Worm (Caenorhabditis elegans) whole organism, L1 larva: Measurements from ENCODE around the gene suex-1.

ENCODE experiments used
- C16A3.4 ChIP-seq: fragments of 150-350 bp; optimal IDR thresholded peaks from 2 replicates; lab custom pipeline; 2014; ENCODE audit warnings: missing biosample characterization, missing genetic modification characterization
- F16B12.6 ChIP-seq: fragments of 150-350 bp; optimal IDR thresholded peaks from 2 replicates; lab custom pipeline; 2014; ENCODE audit warnings: missing biosample characterization, missing genetic modification characterization
- aly-2 ChIP-seq: fragments of 150-350 bp; optimal IDR thresholded peaks from 2 replicates; lab custom pipeline; 2014; ENCODE audit warnings: missing biosample characterization, missing genetic modification characterization
- ama-1 ChIP-seq: fragments of 150-350 bp; optimal IDR thresholded peaks from 2 replicates; lab custom pipeline; 2014
- blmp-1 ChIP-seq: fragments of 150-350 bp; optimal IDR thresholded peaks from 2 replicates; lab custom pipeline; 2014; ENCODE audit warnings: missing biosample characterization, missing genetic modification characterization
- ceh-8 ChIP-seq: fragments of 200-800 bp; sonication (Bioruptor generic); optimal IDR thresholded peaks from 2 replicates; lab custom pipeline; 2018; ENCODE audit warnings: mild to moderate bottlenecking, missing genetic modification characterization, moderate library complexity, missing compliant biosample characterization
- ceh-88 ChIP-seq: fragments of 200-800 bp; sonication (Bioruptor generic); IDR thresholded peaks from 2 replicates; pipeline ENCODE4 v1.3.6; 2022; ENCODE audit warnings: missing genetic modification characterization, missing compliant biosample characterization
- ceh-90 ChIP-seq: sonication (generic microtip); optimal IDR thresholded peaks from 2 replicates; lab custom pipeline; 2016; ENCODE audit warnings: missing genetic modification characterization, missing compliant biosample characterization
- dpl-1 ChIP-seq, 3 experiments: fragments of 150-350 bp in 2 of 3; sonication (generic microtip) in 1 of 3; optimal IDR thresholded peaks; 2 replicates each; lab custom pipeline; 2014 to 2017; ENCODE audit warnings: missing biosample characterization in 3 of 3, missing genetic modification characterization in 3 of 3, missing genetic modification reagents in 3 of 3
- dsc-1 ChIP-seq: sonication (generic microtip); optimal IDR thresholded peaks from 2 replicates; lab custom pipeline; 2016; ENCODE audit warnings: mild to moderate bottlenecking, missing genetic modification characterization, missing compliant biosample characterization
- elt-3 ChIP-seq, 6 experiments: fragments of 150-350 bp in 1 of 6; sonication (generic microtip); optimal IDR thresholded peaks; 2 replicates each; lab custom pipeline; 2017 to 2018; ENCODE audit warnings: missing biosample characterization in 6 of 6, missing genetic modification characterization in 6 of 6, inconsistent platforms in 1 of 6
- fkh-4 ChIP-seq: sonication (generic microtip); optimal IDR thresholded peaks from 2 replicates; lab custom pipeline; 2016; ENCODE audit warnings: missing compliant biosample characterization, missing genetic modification characterization, borderline replicate concordance
- fkh-8 ChIP-seq: sonication (generic microtip); optimal IDR thresholded peaks from 2 replicates; lab custom pipeline; 2016; ENCODE audit warnings: mild to moderate bottlenecking, missing genetic modification characterization, missing compliant biosample characterization
- fos-1 ChIP-seq: fragments of 150-350 bp; optimal IDR thresholded peaks from 2 replicates; lab custom pipeline; 2014; ENCODE audit warnings: missing biosample characterization, missing genetic modification characterization
- hlh-17 ChIP-seq: fragments of 200-800 bp; sonication (Bioruptor generic); optimal IDR thresholded peaks from 2 replicates; lab custom pipeline; 2018; ENCODE audit warnings: missing genetic modification characterization, mild to moderate bottlenecking, missing compliant biosample characterization, moderate library complexity, borderline replicate concordance
- hlh-4 ChIP-seq: sonication (generic microtip); optimal IDR thresholded peaks from 2 replicates; lab custom pipeline; 2016; ENCODE audit warnings: mild to moderate bottlenecking, missing genetic modification characterization, missing compliant biosample characterization
- hpl-2 ChIP-seq: fragments of 150-350 bp; optimal IDR thresholded peaks from 2 replicates; lab custom pipeline; 2014; ENCODE audit warnings: missing biosample characterization, missing genetic modification reagents, missing genetic modification characterization
- irx-1 ChIP-seq: sonication (generic microtip); optimal IDR thresholded peaks from 2 replicates; lab custom pipeline; 2016; ENCODE audit warnings: missing genetic modification characterization, missing compliant biosample characterization
- lin-14 ChIP-seq: fragments of 200-800 bp; sonication (Bioruptor generic); optimal IDR thresholded peaks from 2 replicates; lab custom pipeline; 2018; ENCODE audit warnings: mild to moderate bottlenecking, missing genetic modification characterization, moderate library complexity, missing compliant biosample characterization
- lin-15B ChIP-seq: fragments of 150-350 bp; sonication (generic microtip); optimal IDR thresholded peaks from 3 replicates; lab custom pipeline; 2014; ENCODE audit warnings: missing biosample characterization, missing genetic modification characterization
- mef-2 ChIP-seq: fragments of 150-350 bp; optimal IDR thresholded peaks from 2 replicates; lab custom pipeline; 2014; ENCODE audit warnings: missing biosample characterization, missing genetic modification characterization
- nhr-12 ChIP-seq: sonication (generic microtip); optimal IDR thresholded peaks from 2 replicates; lab custom pipeline; 2017; ENCODE audit warnings: missing biosample characterization, missing genetic modification characterization
- nhr-20 ChIP-seq: sonication (generic microtip); optimal IDR thresholded peaks from 2 replicates; lab custom pipeline; 2016; ENCODE audit warnings: mild to moderate bottlenecking, missing genetic modification characterization, missing compliant biosample characterization
- nhr-237 ChIP-seq: fragments of 150-350 bp; optimal IDR thresholded peaks from 2 replicates; lab custom pipeline; 2014; ENCODE audit warnings: missing biosample characterization, missing genetic modification characterization
- nhr-47 ChIP-seq: sonication (generic microtip); optimal IDR thresholded peaks from 2 replicates; lab custom pipeline; 2016; ENCODE audit warnings: mild to moderate bottlenecking, missing genetic modification characterization, moderate library complexity, missing compliant biosample characterization
- nhr-71 ChIP-seq: sonication (generic microtip); optimal IDR thresholded peaks from 2 replicates; lab custom pipeline; 2016; ENCODE audit warnings: mild to moderate bottlenecking, missing genetic modification characterization, moderate library complexity, missing compliant biosample characterization
- nhr-76 ChIP-seq: sonication (generic microtip); optimal IDR thresholded peaks from 2 replicates; lab custom pipeline; 2017; ENCODE audit warnings: missing biosample characterization, missing genetic modification characterization
- nhr-85 ChIP-seq: sonication (generic microtip); peaks from one replicate; lab custom pipeline; 2016; ENCODE audit warnings: missing genetic modification characterization, inconsistent platforms, missing compliant biosample characterization
- nhr-90 ChIP-seq: sonication (generic microtip); optimal IDR thresholded peaks from 2 replicates; lab custom pipeline; 2016; ENCODE audit warnings: mild to moderate bottlenecking, missing genetic modification characterization, missing compliant biosample characterization; ENCODE audit not compliant: poor library complexity
- pax-3 ChIP-seq: fragments of 200-800 bp; sonication (Bioruptor generic); optimal IDR thresholded peaks from 2 replicates; lab custom pipeline; 2018; ENCODE audit warnings: mild to moderate bottlenecking, missing genetic modification characterization, moderate library complexity, missing compliant biosample characterization
- snpc-4 ChIP-seq: fragments of 150-350 bp; optimal IDR thresholded peaks from 2 replicates; lab custom pipeline; 2014; ENCODE audit warnings: missing biosample characterization, missing genetic modification characterization
- snu-23 ChIP-seq: sonication (generic microtip); optimal IDR thresholded peaks from 2 replicates; lab custom pipeline; 2016; ENCODE audit warnings: missing genetic modification characterization, missing compliant biosample characterization
- unc-130 ChIP-seq: fragments of 150-350 bp; optimal IDR thresholded peaks from 2 replicates; lab custom pipeline; 2017; ENCODE audit warnings: missing biosample characterization, missing genetic modification characterization, inconsistent platforms
- unc-98 ChIP-seq: fragments of 200-800 bp; sonication (Bioruptor generic); IDR thresholded peaks from 2 replicates; pipeline ENCODE4 v1.3.6; 2022; ENCODE audit warnings: missing genetic modification characterization, missing compliant biosample characterization
- xbp-1 ChIP-seq: sonication (generic microtip); optimal IDR thresholded peaks from 2 replicates; lab custom pipeline; 2016; ENCODE audit warnings: missing genetic modification characterization, missing compliant biosample characterization
- zip-4 ChIP-seq: fragments of 200-800 bp; sonication (Bioruptor generic); optimal IDR thresholded peaks from 2 replicates; lab custom pipeline; 2018; ENCODE audit warnings: mild to moderate bottlenecking, missing genetic modification characterization, moderate library complexity, missing compliant biosample characterization

suex-1 gene

ce11 chrII:5458683-5459410 lies 39.2 kb downstream of the suex-1 start (continued):
- TF ChIP-seq pax-3 (tag; lab: Kevin White, UChicago) = no peak
- no peak for TF ChIP-seq nhr-85
- TF ChIP-seq lin-15B (tag; lab: Kevin White, UChicago) = no peak
- TF ChIP-seq unc-98 = no peak
- no peak for TF ChIP-seq ceh-88
- TF ChIP-seq C16A3.4 = no peak
- TF ChIP-seq nhr-71 (tag; lab: Kevin White, UChicago) = peak; percentile 2
- TF ChIP-seq irx-1 = no peak
- TF ChIP-seq snpc-4 (tag; lab: Kevin White, UChicago) = no peak
- TF ChIP-seq ceh-90 (tag; lab: Kevin White, UChicago) = no peak
- no peak for TF ChIP-seq aly-2 (tag; lab: Kevin White, UChicago)
- TF ChIP-seq F16B12.6 (tag; lab: Kevin White, UChicago) = no peak
- TF ChIP-seq hlh-17 = no peak
- TF ChIP-seq nhr-90 (tag; lab: Kevin White, UChicago) = no peak
- peak; percentile 4 for TF ChIP-seq unc-130 (tag; lab: Kevin White, UChicago)
- TF ChIP-seq xbp-1 (tag; lab: Kevin White, UChicago) = no peak
- TF ChIP-seq hlh-4 (tag; lab: Kevin White, UChicago) = no peak
- TF ChIP-seq fkh-4 (tag; lab: Kevin White, UChicago) = no peak
- peak; percentile 71 for TF ChIP-seq lin-14 (GFP tag; lab: Kevin White, UChicago)
- TF ChIP-seq ama-1 (lab: Kevin White, UChicago) = no peak

ce11 chrII:5455650-5456355 lies 42.3 kb downstream of the suex-1 start, which contains the start of gene daz-1:
Gene daz-1 (plus strand): TSS chrII:5456305.
- TF ChIP-seq aly-2 (tag; lab: Kevin White, UChicago) = no peak
- TF ChIP-seq fkh-8 (tag; lab: Kevin White, UChicago) = no peak
- no peak for TF ChIP-seq ceh-8 (GFP tag; lab: Kevin White, UChicago)
- no peak for TF ChIP-seq nhr-237
- no peak for TF ChIP-seq fos-1
- TF ChIP-seq nhr-76 (tag; lab: Kevin White, UChicago) = no peak

ce11 chrII:5453547-5453946 lies 44.5 kb downstream of the suex-1 start, which contains the start of gene dhs-5:
Gene dhs-5 (plus strand): TSS chrII:5453847.
- no peak for TF ChIP-seq nhr-12 (tag; lab: Kevin White, UChicago)
- TF ChIP-seq nhr-85 = no peak
- no peak for TF ChIP-seq nhr-47 (tag; lab: Kevin White, UChicago)
- peak; percentile 56 for TF ChIP-seq dsc-1 (tag; lab: Kevin White, UChicago)
- no peak for TF ChIP-seq nhr-71 (tag; lab: Kevin White, UChicago)
- no peak for TF ChIP-seq zip-4 (GFP tag; lab: Kevin White, UChicago)
- no peak for TF ChIP-seq hpl-2

ce11 chrII:5451278-5451677 lies 46.8 kb downstream of the suex-1 start:
- TF ChIP-seq nhr-85 = peak; percentile 66
- no peak for TF ChIP-seq dpl-1 (GFP tag; optimal IDR thresholded peaks at IDR 0.05; lab: Kevin White, UChicago)

- no peak for TF ChIP-seq snu-23 (GFP tag; lab: Kevin White, UChicago)
- no peak for TF ChIP-seq mef-2
- TF ChIP-seq blmp-1 = peak; percentile 74
- peak; percentile 0 for TF ChIP-seq nhr-20
- peak in 1 of 6 experiments; percentile 12 for TF ChIP-seq elt-3 (tag; optimal IDR thresholded peaks at IDR 0.05; lab: Kevin White, UChicago)
- peak; percentile 67 for TF ChIP-seq nhr-85
Measured at ce11 chrII:5449620-5450019, 48.4 kb downstream of the suex-1 start.
